Worm (Caenorhabditis elegans): Measurements from ENCODE around the gene F21D5.4.

- no peak for TF ChIP-seq T22C8.4 (GFP tag; IDR thresholded peaks at IDR 0.05)
- TF ChIP-seq klf-2 (GFP tag; conservative IDR thresholded peaks at IDR 0.05): no peak
- no peak for TF ChIP-seq med-1 (GFP tag; optimal IDR thresholded peaks at IDR 0.05; ENCODE audit: insufficient read depth)
- no peak for TF ChIP-seq flt-1 (GFP tag; IDR thresholded peaks at IDR 0.05)
- no peak for TF ChIP-seq tab-1 (GFP tag; IDR thresholded peaks at IDR 0.05)
- no peak for TF ChIP-seq cog-1 (tag; optimal IDR thresholded peaks at IDR 0.05)
- TF ChIP-seq ztf-29 (GFP tag; IDR thresholded peaks at IDR 0.05): no peak
- no peak for TF ChIP-seq ztf-23 (GFP tag; IDR thresholded peaks at IDR 0.05)
- no peak for TF ChIP-seq ref-1 (GFP tag; conservative IDR thresholded peaks at IDR 0.05)
These were observed 29.8 kb upstream of the F21D5.4 start for ce11 chrIV:8708046-8708445.

All from whole organism, midembryonic.